Fruit fly (Drosophila melanogaster) whole organism, embryonic: ENCODE results near the gene Spt6.

Experiments
- Bdp1 ChIP-seq: fragments of 200-800 bp; sonication (Bioruptor generic); optimal IDR thresholded peaks from 3 replicates; lab custom pipeline; 2016; ENCODE audit warnings: missing biosample characterization, missing genetic modification characterization
- C15 ChIP-seq: fragments of 200-800 bp; sonication (Bioruptor generic); IDR thresholded peaks from 3 replicates; pipeline ENCODE4 v1.3.6; 2022; ENCODE audit warnings: missing biosample characterization, missing genetic modification characterization
- CG13287 ChIP-seq: fragments of 200-800 bp; sonication (Bioruptor generic); IDR thresholded peaks from 2 replicates; pipeline ENCODE4 v1.3.6; 2022; ENCODE audit warnings: missing biosample characterization, missing genetic modification characterization; ENCODE audit not compliant: partially characterized antibody
- CG15073 ChIP-seq: fragments of 200-800 bp; sonication (Bioruptor generic); optimal IDR thresholded peaks from 2 replicates; lab custom pipeline; 2016; ENCODE audit warnings: missing biosample characterization, missing genetic modification characterization
- CG16779 ChIP-seq: fragments of 200-800 bp; sonication (Bioruptor generic); IDR thresholded peaks from 2 replicates; pipeline ENCODE4 v1.3.6; 2022; ENCODE audit warnings: missing biosample characterization, missing genetic modification characterization
- CG16813 ChIP-seq: fragments of 200-800 bp; sonication (Bioruptor generic); IDR thresholded peaks from 3 replicates; pipeline ENCODE4 v1.3.6; 2022; ENCODE audit warnings: missing biosample characterization, missing genetic modification characterization; ENCODE audit not compliant: partially characterized antibody
- CG18619 ChIP-seq: fragments of 200-800 bp; sonication (Bioruptor generic); optimal IDR thresholded peaks from 3 replicates; lab custom pipeline; 2017; ENCODE audit warnings: missing biosample characterization, mild to moderate bottlenecking, missing genetic modification characterization
- CG2120 ChIP-seq: fragments of 200-800 bp; sonication (Bioruptor generic); optimal IDR thresholded peaks from 3 replicates; lab custom pipeline; 2016; ENCODE audit warnings: missing biosample characterization, missing genetic modification characterization
- CG3065 ChIP-seq: fragments of 200-800 bp; sonication (Bioruptor generic); optimal IDR thresholded peaks from 2 replicates; lab custom pipeline; 2016; ENCODE audit warnings: missing biosample characterization, missing genetic modification characterization
- CG4404 ChIP-seq: fragments of 200-800 bp; sonication (Bioruptor generic); IDR thresholded peaks from 2 replicates; pipeline ENCODE4 v1.3.6; 2022; ENCODE audit warnings: missing biosample characterization, missing genetic modification characterization
- CG6689 ChIP-seq: fragments of 200-800 bp; sonication (Bioruptor generic); IDR thresholded peaks from 2 replicates; pipeline ENCODE4 v1.3.6; 2022; ENCODE audit warnings: missing biosample characterization, missing genetic modification characterization
- CG8388 ChIP-seq: fragments of 200-800 bp; sonication (Bioruptor generic); optimal IDR thresholded peaks from 2 replicates; lab custom pipeline; 2019; ENCODE audit warnings: missing biosample characterization, mild to moderate bottlenecking, missing genetic modification characterization, moderate library complexity
- CG9215 ChIP-seq: fragments of 200-800 bp; sonication (Bioruptor generic); IDR thresholded peaks from 2 replicates; pipeline ENCODE4 v1.3.6; 2022; ENCODE audit warnings: missing biosample characterization, missing genetic modification characterization
- D19A ChIP-seq: fragments of 200-800 bp; optimal IDR thresholded peaks from 3 replicates; lab custom pipeline; 2019; ENCODE audit warnings: missing biosample characterization, mild to moderate bottlenecking, missing genetic modification characterization, moderate library complexity
- Dp ChIP-seq: fragments of 200-800 bp; sonication (Bioruptor generic); optimal IDR thresholded peaks from 2 replicates; lab custom pipeline; 2018; ENCODE audit warnings: missing biosample characterization, mild to moderate bottlenecking, missing genetic modification characterization, moderate library complexity
- E2f1 ChIP-seq: fragments of 200-800 bp; sonication (Bioruptor generic); IDR thresholded peaks from 2 replicates; pipeline ENCODE4 v1.3.6; 2022; ENCODE audit warnings: missing biosample characterization, missing genetic modification characterization
- ERR ChIP-seq: fragments of 200-800 bp; sonication (Bioruptor generic); optimal IDR thresholded peaks from 2 replicates; lab custom pipeline; 2016; ENCODE audit warnings: missing biosample characterization, missing genetic modification characterization
- HLH4C ChIP-seq: fragments of 200-800 bp; sonication (Bioruptor generic); IDR thresholded peaks from 3 replicates; pipeline ENCODE4 v1.3.6; 2022; ENCODE audit warnings: missing biosample characterization, missing genetic modification characterization; ENCODE audit not compliant: partially characterized antibody
- MBD-R2 ChIP-seq: fragments of 200-800 bp; sonication (Bioruptor generic); IDR thresholded peaks from 2 replicates; pipeline ENCODE4 v1.3.6; 2022; ENCODE audit warnings: missing biosample characterization, missing genetic modification characterization
- Opbp ChIP-seq: fragments of 200-800 bp; sonication (Bioruptor generic); IDR thresholded peaks from 3 replicates; pipeline ENCODE4 v1.3.6; 2022; ENCODE audit warnings: missing biosample characterization, missing genetic modification characterization; ENCODE audit not compliant: partially characterized antibody
- Sox102F ChIP-seq: fragments of 200-800 bp; sonication (Bioruptor generic); optimal IDR thresholded peaks from 2 replicates; lab custom pipeline; 2018; ENCODE audit warnings: missing biosample characterization, mild to moderate bottlenecking, missing genetic modification characterization, moderate library complexity
- YL-1 ChIP-seq: fragments of 200-800 bp; sonication (Bioruptor generic); optimal IDR thresholded peaks from 3 replicates; lab custom pipeline; 2017; ENCODE audit warnings: missing biosample characterization, mild to moderate bottlenecking, missing genetic modification characterization
- cg ChIP-seq: fragments of 200-800 bp; sonication (Bioruptor generic); optimal IDR thresholded peaks from 3 replicates; lab custom pipeline; 2019; ENCODE audit warnings: missing biosample characterization, mild to moderate bottlenecking, missing genetic modification characterization, moderate library complexity
- cwo ChIP-seq: fragments of 200-800 bp; sonication (Bioruptor generic); optimal IDR thresholded peaks from 3 replicates; lab custom pipeline; 2017; ENCODE audit warnings: missing biosample characterization, missing genetic modification characterization, mild to moderate bottlenecking, moderate library complexity, missing genetic modification reagents
- ems ChIP-seq: fragments of 200-800 bp; sonication (Bioruptor generic); optimal IDR thresholded peaks from 3 replicates; lab custom pipeline; 2016; ENCODE audit warnings: missing biosample characterization, missing genetic modification characterization
- hb ChIP-seq: fragments of 200-800 bp; sonication (Bioruptor generic); IDR thresholded peaks from 3 replicates; pipeline ENCODE4 v1.3.6; 2022; ENCODE audit warnings: missing biosample characterization, missing genetic modification characterization; ENCODE audit not compliant: partially characterized antibody
- kah ChIP-seq: fragments of 200-800 bp; sonication (Bioruptor generic); optimal IDR thresholded peaks from 2 replicates; lab custom pipeline; 2018; ENCODE audit warnings: missing biosample characterization, mild to moderate bottlenecking, missing genetic modification characterization
- lbe ChIP-seq: fragments of 200-800 bp; sonication (Bioruptor generic); optimal IDR thresholded peaks from 2 replicates; lab custom pipeline; 2016; ENCODE audit warnings: missing biosample characterization, mild to moderate bottlenecking, missing genetic modification characterization
- lilli ChIP-seq: fragments of 200-800 bp; sonication (Bioruptor generic); optimal IDR thresholded peaks from 3 replicates; lab custom pipeline; 2016; ENCODE audit warnings: missing biosample characterization, missing genetic modification characterization
- mam ChIP-seq: fragments of 200-800 bp; sonication (Bioruptor generic); optimal IDR thresholded peaks from 3 replicates; lab custom pipeline; 2016; ENCODE audit warnings: missing biosample characterization, missing genetic modification characterization
- nerfin-2 ChIP-seq: fragments of 200-800 bp; sonication (Bioruptor generic); IDR thresholded peaks from 2 replicates; pipeline ENCODE4 v1.3.6; 2022; ENCODE audit warnings: missing biosample characterization, missing genetic modification characterization; ENCODE audit not compliant: partially characterized antibody
- odd ChIP-seq: fragments of 200-800 bp; sonication (Bioruptor generic); optimal IDR thresholded peaks from 2 replicates; lab custom pipeline; 2017; ENCODE audit warnings: missing biosample characterization, mild to moderate bottlenecking, missing genetic modification characterization
- onecut ChIP-seq: fragments of 200-800 bp; sonication (Bioruptor generic); IDR thresholded peaks from 2 replicates; pipeline ENCODE4 v1.3.6; 2022; ENCODE audit warnings: missing biosample characterization, missing genetic modification characterization
- pan ChIP-seq, 4 experiments: fragments of >200 bp in 3 of 4; fragments of 200-800 bp in 1 of 4; sonication (Bioruptor generic) in 1 of 4; optimal IDR thresholded peaks in 3 of 4; IDR thresholded peaks in 1 of 4; 2 replicates each; pipeline versions ENCODE4 v1.3.6 to Lab custom; 2017 to 2022; ENCODE audit warnings: missing biosample characterization in 2 of 4, missing genetic modification characterization in 2 of 4, mixed read lengths in 1 of 4
- pros ChIP-seq: fragments of 200-800 bp; sonication (Bioruptor generic); optimal IDR thresholded peaks from 3 replicates; lab custom pipeline; 2019; ENCODE audit warnings: missing biosample characterization, mild to moderate bottlenecking, missing genetic modification characterization, moderate library complexity
- pzg ChIP-seq: fragments of 200-800 bp; sonication (Bioruptor generic); optimal IDR thresholded peaks from 3 replicates; lab custom pipeline; 2018; ENCODE audit warnings: missing biosample characterization, mild to moderate bottlenecking, missing genetic modification characterization, moderate library complexity
- sens ChIP-seq: fragments of 200-800 bp; sonication (Bioruptor generic); peaks from one replicate; lab custom pipeline; 2016; ENCODE audit warnings: missing biosample characterization, missing genetic modification characterization
- sob ChIP-seq: fragments of 200-800 bp; sonication (Bioruptor generic); IDR thresholded peaks from 2 replicates; pipeline ENCODE4 v1.3.6; 2022; ENCODE audit warnings: missing biosample characterization, missing genetic modification characterization
- stwl ChIP-seq: fragments of 200-800 bp; sonication (Bioruptor generic); optimal IDR thresholded peaks from 3 replicates; lab custom pipeline; 2018; ENCODE audit warnings: missing biosample characterization, mild to moderate bottlenecking, missing genetic modification characterization, moderate library complexity
- trem ChIP-seq: fragments of 200-800 bp; optimal IDR thresholded peaks from 3 replicates; lab custom pipeline; 2019; ENCODE audit warnings: missing biosample characterization, mild to moderate bottlenecking, missing genetic modification characterization, moderate library complexity
- unpg ChIP-seq: fragments of 200-800 bp; sonication (Bioruptor generic); optimal IDR thresholded peaks from 3 replicates; lab custom pipeline; 2018; ENCODE audit warnings: missing biosample characterization, mild to moderate bottlenecking, missing genetic modification characterization, moderate library complexity
- vvl ChIP-seq: fragments of 200-800 bp; sonication (Bioruptor generic); IDR thresholded peaks from 2 replicates; pipeline ENCODE4 v1.3.6; 2022; ENCODE audit warnings: missing biosample characterization, missing genetic modification characterization

Spt6 gene

dm6 chrX:6276590-6276989, 9.0 kb downstream of the Spt6 start, which contains the start of gene CG3566 (continued):
- peak; percentile 66 for TF ChIP-seq D19A (tag; lab: Kevin White, UChicago)
- peak; percentile 79 for TF ChIP-seq sens (GFP tag; lab: Kevin White, UChicago)
- TF ChIP-seq hb (GFP tag; lab: Robert Waterston, UW): no peak
- peak; percentile 11 for TF ChIP-seq lbe (GFP tag; lab: Kevin White, UChicago)
- TF ChIP-seq cwo: no peak
- TF ChIP-seq ERR (GFP tag; lab: Kevin White, UChicago): no peak
- TF ChIP-seq unpg: no peak
- peak; percentile 44; the same call in 1 of the 2 replicates for TF ChIP-seq sob (GFP tag; lab: Robert Waterston, UW)
- no peak for TF ChIP-seq C15 (GFP tag; lab: Robert Waterston, UW)
- TF ChIP-seq cg (GFP tag; lab: Kevin White, UChicago): no peak
- TF ChIP-seq HLH4C: no peak
- no peak for TF ChIP-seq CG6689
- TF ChIP-seq kah: peak; percentile 52
- TF ChIP-seq Opbp (GFP tag; lab: Robert Waterston, UW): 0 out of 3 replicates have a peak, but pooled peaks have one; percentile 20
- TF ChIP-seq odd: no peak
- TF ChIP-seq CG4404 (GFP tag; lab: Robert Waterston, UW): no peak
- no peak for TF ChIP-seq pan (optimal IDR thresholded peaks at IDR 0.05; lab: Kevin White, UChicago)
- TF ChIP-seq pan (GFP tag; optimal IDR thresholded peaks at IDR 0.05 in 1 of 2, IDR thresholded peaks at IDR 0.05 in 1 of 2): no peak
- peak; percentile 59 for TF ChIP-seq pzg
- peak; percentile 43 for TF ChIP-seq lilli (GFP tag; lab: Kevin White, UChicago)
- no peak for TF ChIP-seq mam
- peak; percentile 59 for TF ChIP-seq YL-1 (GFP tag; lab: Kevin White, UChicago)
- no peak for TF ChIP-seq CG9215
- TF ChIP-seq nerfin-2 (GFP tag; lab: Robert Waterston, UW): no peak
- TF ChIP-seq Dp (GFP tag; lab: Kevin White, UChicago): peak; percentile 3
- TF ChIP-seq MBD-R2: peak; percentile 82
- TF ChIP-seq stwl (tag; lab: Kevin White, UChicago): peak; percentile 38
- TF ChIP-seq Bdp1 (GFP tag; lab: Kevin White, UChicago): no peak
- TF ChIP-seq CG16813 (GFP tag; lab: Robert Waterston, UW): no peak
- TF ChIP-seq CG3065: no peak
- TF ChIP-seq CG8388 (GFP tag; lab: Kevin White, UChicago): no peak
- no peak for TF ChIP-seq Sox102F (GFP tag; lab: Kevin White, UChicago)
- no peak for TF ChIP-seq CG15073 (GFP tag; lab: Kevin White, UChicago)
- no peak for TF ChIP-seq CG16779 (GFP tag; lab: Robert Waterston, UW)
- peak; percentile 33; the same call in 1 of the 2 replicates for TF ChIP-seq vvl (GFP tag; lab: Robert Waterston, UW)
- peak; percentile 0 for TF ChIP-seq CG2120 (GFP tag; lab: Kevin White, UChicago)
- TF ChIP-seq onecut (GFP tag; lab: Robert Waterston, UW): no peak
- peak; percentile 31 for TF ChIP-seq CG13287 (GFP tag; lab: Robert Waterston, UW)
- peak; percentile 2 for TF ChIP-seq trem
- TF ChIP-seq E2f1 (GFP tag; lab: Robert Waterston, UW): no peak
- peak; percentile 11 for TF ChIP-seq ems (GFP tag; lab: Kevin White, UChicago)
- no peak for TF ChIP-seq pros (GFP tag; lab: Kevin White, UChicago)
- no peak for TF ChIP-seq CG18619 (GFP tag; lab: Kevin White, UChicago)
